Fruit fly (Drosophila melanogaster) Kc167 (cell line): ENCODE data around the gene mRpL16.

Experiments used
- Myc ChIP-seq: fragments of >200 bp; optimal IDR thresholded peaks from 2 replicates; lab custom pipeline; 2017; ENCODE audit warnings: missing external identifiers
- Sin3A ChIP-seq: fragments of >200 bp; optimal IDR thresholded peaks from 2 replicates; lab custom pipeline; 2018; ENCODE audit warnings: missing external identifiers
- h ChIP-seq: fragments of >200 bp; optimal IDR thresholded peaks from 3 replicates; lab custom pipeline; 2018; ENCODE audit warnings: missing external identifiers
- insv ChIP-seq: fragments of >200 bp; optimal IDR thresholded peaks from 3 replicates; lab custom pipeline; 2018; ENCODE audit warnings: missing external identifiers
- psq ChIP-seq: fragments of >200 bp; optimal IDR thresholded peaks from 2 replicates; lab custom pipeline; 2017; ENCODE audit warnings: missing external identifiers
- ttk ChIP-seq: sonication (Bioruptor generic); optimal IDR thresholded peaks from 2 replicates; lab custom pipeline; 2017; ENCODE audit warnings: missing external identifiers

The mRpL16 gene

DNA sequence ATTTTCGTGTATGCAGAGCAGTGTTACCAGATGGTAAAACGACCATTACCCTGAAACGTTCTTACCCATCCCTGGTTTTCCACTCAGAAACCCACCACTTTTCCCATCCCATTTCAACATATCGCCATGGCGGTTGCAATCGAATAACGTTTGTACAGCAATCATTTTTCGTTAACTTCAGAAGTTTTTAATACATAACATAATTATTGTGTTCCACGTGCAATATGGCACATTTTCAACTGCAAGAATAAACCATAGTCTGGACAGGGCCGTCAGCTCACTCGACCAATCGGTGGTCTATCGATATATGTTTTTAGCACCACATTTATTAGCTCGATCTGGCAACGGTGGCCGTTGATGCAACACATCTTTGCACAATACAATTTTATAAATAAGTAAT is at the start of gene mRpL16, which contains the start of gene trr:
Gene mRpL16, plus strand, starts transcription at position 331 of the 400 bp plus-strand sequence.
Gene trr, minus strand, starts transcription at position 25 of the 400 bp plus-strand sequence.
- no peak for TF ChIP-seq h (lab: Kevin White, UChicago)
- no peak for TF ChIP-seq ttk (lab: Kevin White, UChicago)
- TF ChIP-seq Myc (lab: Kevin White, UChicago), result no peak
- TF ChIP-seq psq (lab: Kevin White, UChicago), result no peak
- TF ChIP-seq Sin3A, result no peak
- no peak for TF ChIP-seq insv

DNA sequence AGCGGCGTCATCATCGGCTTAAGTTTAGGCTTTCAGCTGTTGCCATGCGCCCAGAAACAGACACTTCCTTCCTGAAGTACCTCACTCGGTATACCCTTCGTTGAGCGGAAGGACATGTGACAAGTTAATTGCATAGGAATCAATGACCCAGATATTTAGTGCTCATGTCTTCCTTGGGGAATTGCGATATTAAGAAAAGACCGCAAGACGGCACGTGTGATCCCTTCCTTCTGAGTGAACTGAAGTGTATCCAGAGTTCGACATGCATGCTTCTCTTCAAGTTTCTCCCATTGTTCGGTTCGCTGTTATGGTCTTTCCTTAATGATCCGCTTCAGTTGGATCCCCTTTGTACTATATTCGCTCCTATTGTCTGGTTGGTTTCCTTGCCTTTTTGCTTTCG is 49.5 kb upstream of the mRpL16 start:
- TF ChIP-seq Sin3A, result no peak
- no peak for TF ChIP-seq insv
- no peak for TF ChIP-seq h (lab: Kevin White, UChicago)
- no peak for TF ChIP-seq ttk (lab: Kevin White, UChicago)
- TF ChIP-seq psq (lab: Kevin White, UChicago), result no peak
- TF ChIP-seq Myc (lab: Kevin White, UChicago), result no peak

DNA sequence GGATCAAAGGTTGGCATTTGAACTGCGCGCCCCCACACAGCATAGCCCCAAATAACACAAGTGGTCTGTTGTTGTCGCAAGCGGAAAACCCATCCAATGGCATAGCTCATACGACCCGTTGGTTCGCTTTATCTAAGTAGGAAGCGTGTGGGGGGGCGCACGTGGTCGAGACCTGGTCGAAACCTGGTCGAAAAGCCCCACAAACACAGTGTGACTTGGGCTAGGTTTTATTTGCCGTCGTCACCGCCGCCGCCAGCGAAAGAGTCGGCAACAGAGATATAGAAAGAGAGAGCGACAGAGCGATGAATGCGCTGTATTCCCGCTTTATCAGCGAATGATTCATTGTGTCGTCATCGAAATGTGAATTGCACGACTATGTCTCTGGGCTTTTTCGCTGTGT is 47.2 kb upstream of the mRpL16 start:
- no peak for TF ChIP-seq psq (lab: Kevin White, UChicago)
- TF ChIP-seq insv, result no peak
- TF ChIP-seq Sin3A, result no peak
- no peak for TF ChIP-seq h (lab: Kevin White, UChicago)
- no peak for TF ChIP-seq ttk (lab: Kevin White, UChicago)
- TF ChIP-seq Myc (lab: Kevin White, UChicago), result no peak

DNA sequence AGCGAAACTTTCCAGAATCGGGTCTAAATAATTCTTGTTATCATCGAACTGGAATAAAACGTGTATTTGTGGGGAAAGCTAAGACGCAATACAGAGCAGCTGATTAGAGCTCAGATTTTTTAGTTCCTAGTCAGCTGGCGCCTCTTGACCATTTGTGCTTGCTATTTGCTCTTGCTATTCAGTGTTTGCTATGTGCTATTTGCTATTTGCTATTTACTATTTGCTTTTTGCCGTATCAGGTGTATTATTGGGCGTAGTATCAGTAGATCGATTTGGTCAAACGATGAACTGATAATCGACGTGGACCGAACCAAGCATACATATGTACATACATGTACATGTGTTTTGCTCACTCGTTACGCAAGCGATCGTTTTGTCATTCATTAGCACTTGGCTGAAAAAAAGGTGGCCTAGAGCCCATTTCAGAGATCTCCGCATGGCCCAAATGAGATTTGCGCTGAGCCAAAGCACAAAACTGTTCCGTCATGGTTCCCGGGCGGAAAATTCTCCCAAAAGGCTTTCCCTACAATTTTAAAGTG is 44.6 kb upstream of the mRpL16 start:
- TF ChIP-seq psq (lab: Kevin White, UChicago), result no peak
- no peak for TF ChIP-seq h (lab: Kevin White, UChicago)
- TF ChIP-seq insv, result no peak
- no peak for TF ChIP-seq ttk (lab: Kevin White, UChicago)
- no peak for TF ChIP-seq Myc (lab: Kevin White, UChicago)
- no peak for TF ChIP-seq Sin3A

DNA sequence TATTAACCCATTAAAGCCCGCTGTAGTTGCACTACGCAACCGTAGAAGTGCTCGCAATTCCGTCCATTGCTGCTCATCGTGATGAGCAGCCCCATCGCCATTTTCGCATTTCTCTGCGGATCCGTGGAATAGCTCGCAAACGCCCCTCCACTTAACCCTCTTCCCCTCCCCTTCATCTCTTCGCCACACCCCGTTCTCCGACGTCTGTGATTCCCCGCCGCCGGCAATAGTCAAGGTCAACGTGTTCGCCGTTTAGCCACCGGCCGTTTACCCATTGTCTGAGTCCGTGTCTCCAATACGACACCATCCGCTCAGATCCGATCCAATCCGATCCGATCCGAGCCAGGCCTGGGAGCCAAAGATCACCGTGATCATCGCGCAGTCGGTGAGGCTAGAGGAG is 43.7 kb upstream of the mRpL16 start:
- no peak for TF ChIP-seq ttk (lab: Kevin White, UChicago)
- TF ChIP-seq insv, result no peak
- no peak for TF ChIP-seq Myc (lab: Kevin White, UChicago)
- no peak for TF ChIP-seq h (lab: Kevin White, UChicago)
- TF ChIP-seq psq (lab: Kevin White, UChicago), result no peak
- no peak for TF ChIP-seq Sin3A

DNA sequence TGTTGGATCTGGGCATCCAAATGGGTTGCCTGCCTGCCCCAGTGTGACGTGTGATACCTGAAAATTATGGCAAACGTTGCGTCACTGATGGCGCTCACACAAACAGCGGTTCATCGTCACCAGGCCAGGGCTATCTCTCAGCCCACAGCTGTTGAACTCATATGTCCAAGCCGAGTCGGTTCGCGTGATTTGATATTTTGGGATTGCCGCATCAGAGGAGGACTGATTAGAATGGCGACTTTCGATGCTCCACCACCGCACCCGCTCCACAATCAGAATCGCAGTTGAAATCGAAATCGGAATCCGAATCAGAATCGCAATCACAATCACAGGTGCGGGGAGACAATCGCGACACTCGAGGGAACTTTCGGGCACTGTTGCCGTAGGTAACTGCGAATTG is 42.3 kb upstream of the mRpL16 start:
- TF ChIP-seq insv (no peak), Myc (lab: Kevin White, UChicago) (no peak), ttk (lab: Kevin White, UChicago) (no peak), Sin3A (no peak), h (lab: Kevin White, UChicago) (no peak), psq (lab: Kevin White, UChicago) (no peak)

DNA sequence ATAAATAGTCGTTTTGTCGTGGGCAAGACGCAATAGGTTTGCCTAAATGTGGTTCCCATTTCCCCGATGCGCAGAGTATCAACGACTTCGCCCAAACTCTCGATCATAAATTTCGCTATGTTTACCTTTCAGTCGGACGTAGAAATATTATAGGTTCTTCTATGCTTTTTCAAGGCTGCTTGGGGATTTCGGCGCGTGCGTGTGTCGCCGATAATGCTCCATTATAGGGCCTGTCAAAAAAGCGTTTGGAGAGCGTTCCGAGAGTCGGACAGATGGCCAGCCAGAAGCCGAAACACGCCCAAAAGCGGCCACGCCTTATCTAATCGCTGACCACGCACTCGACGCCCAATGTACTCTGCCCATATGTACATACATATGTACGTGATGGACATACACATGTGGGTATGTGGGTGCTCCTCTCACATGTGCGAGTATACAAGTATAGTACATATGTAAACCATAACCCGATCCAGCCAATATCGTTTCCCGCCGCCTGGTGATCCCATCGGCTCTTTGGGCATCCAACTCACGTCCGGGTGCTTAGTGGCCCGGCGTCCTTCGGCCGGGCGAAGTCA is 41.3 kb upstream of the mRpL16 start:
- TF ChIP-seq Myc (lab: Kevin White, UChicago) (no peak), ttk (lab: Kevin White, UChicago) (no peak), psq (lab: Kevin White, UChicago) (no peak), Sin3A (no peak), h (lab: Kevin White, UChicago) (no peak), insv (no peak)

DNA sequence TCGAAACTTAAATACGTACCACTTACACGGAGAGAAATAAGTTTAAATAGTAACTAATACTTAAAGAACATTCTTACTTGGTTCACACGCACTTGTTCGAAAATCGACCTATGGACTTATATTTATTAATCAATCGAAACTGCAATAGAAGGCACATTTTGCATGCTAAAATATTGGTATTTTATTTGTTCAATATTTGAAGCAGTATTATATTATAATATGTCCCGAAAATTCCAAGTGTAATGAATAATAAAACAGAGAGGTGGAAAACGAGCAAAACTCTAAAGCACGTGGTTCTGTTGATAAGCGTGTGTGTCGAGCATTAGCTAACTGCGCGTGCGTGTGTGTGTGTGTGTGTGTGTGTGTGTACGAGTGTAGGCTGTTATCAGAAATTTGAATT is 40.1 kb upstream of the mRpL16 start:
- TF ChIP-seq h (lab: Kevin White, UChicago) (no peak), psq (lab: Kevin White, UChicago) (no peak), Sin3A (no peak), ttk (lab: Kevin White, UChicago) (no peak), insv (no peak), Myc (lab: Kevin White, UChicago) (no peak)

DNA sequence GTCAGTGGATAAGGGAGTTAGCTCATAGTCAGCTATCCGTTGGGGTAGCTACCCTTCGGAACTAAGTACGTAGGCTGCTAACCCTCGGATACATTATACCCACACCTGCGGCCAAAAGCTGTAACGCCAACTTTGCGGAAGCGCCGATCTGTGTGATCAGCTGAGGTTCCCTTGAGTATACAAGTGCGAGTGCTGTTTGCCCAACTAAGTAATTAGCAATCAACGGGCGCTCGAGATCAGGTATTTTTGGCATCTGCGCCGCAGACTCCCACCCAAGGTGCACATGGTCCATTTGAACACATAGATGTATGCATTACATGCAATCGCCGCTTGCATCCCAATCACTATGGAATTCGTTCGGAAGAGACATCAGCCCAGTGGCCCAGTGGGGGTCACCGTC is 36.0 kb upstream of the mRpL16 start:
- TF ChIP-seq Myc (lab: Kevin White, UChicago) (no peak), psq (lab: Kevin White, UChicago) (no peak), ttk (lab: Kevin White, UChicago) (no peak), Sin3A (no peak), insv (no peak), h (lab: Kevin White, UChicago) (no peak)

DNA sequence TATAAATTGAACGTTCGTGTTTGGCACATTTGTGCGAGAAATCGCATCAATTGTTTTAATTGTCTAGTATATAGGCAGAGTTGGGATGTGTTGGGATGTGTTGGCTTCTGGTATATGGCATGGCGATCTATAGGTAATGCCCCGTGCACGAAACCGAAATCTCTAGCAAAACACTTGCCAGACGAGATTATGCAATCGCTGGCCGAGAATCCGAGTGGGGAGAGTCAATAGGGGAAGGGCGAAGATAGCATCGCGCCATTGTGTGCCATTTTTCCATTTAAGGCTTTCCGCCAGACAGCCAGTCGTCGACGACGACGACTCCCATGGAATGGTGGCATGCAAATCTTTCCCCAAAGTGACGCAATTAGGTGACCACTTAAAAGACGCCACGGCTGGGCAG is 35.2 kb upstream of the mRpL16 start:
- TF ChIP-seq h (lab: Kevin White, UChicago) (no peak), ttk (lab: Kevin White, UChicago) (no peak), insv (no peak), Sin3A (no peak), Myc (lab: Kevin White, UChicago) (no peak), psq (lab: Kevin White, UChicago) (no peak)

DNA sequence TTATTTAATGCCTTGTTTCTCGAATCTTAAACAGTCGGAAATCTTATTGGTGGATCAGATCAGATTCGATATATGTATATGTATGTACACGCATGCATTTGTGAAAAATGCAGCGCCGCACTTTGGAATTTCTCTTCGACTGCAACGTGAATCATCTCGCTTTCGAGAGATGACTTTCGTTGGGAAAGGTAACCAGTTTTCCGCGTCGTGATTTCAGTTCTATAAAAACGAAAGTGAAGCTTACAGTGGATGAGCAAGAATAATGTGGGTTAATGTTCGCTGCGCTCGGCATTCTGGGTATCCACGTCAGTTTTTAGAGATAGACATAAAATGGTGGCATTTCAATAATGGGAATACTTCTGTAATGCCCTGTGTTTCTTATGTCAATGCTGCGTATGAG is 33.5 kb upstream of the mRpL16 start:
- TF ChIP-seq insv (no peak), h (lab: Kevin White, UChicago) (no peak), Sin3A (no peak), psq (lab: Kevin White, UChicago) (no peak), Myc (lab: Kevin White, UChicago) (no peak), ttk (lab: Kevin White, UChicago) (no peak)

DNA sequence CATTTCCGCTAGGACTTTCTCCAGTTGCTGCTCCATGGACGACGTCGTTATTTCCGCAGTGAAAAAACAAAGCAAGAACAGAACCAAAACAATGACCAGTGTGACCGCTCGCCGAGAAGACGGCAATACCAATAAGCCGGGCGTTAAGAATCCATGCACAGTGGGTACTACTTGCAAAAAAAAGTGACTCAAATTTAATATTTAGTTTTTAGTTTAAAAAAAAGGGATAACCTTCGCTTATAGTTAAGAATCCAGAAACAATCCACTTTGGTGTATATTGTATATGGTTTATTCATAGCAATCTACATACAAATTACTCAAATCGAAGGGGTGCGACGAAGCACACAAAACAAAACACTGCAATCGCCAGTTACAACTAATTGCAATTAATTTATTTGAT is 31.2 kb upstream of the mRpL16 start, which contains the start of gene Lamtor5:
Gene Lamtor5, minus strand, starts transcription at position 105 of the 400 bp plus-strand sequence.
- no peak for TF ChIP-seq h (lab: Kevin White, UChicago)
- TF ChIP-seq insv, result no peak
- TF ChIP-seq Sin3A, result no peak
- no peak for TF ChIP-seq ttk (lab: Kevin White, UChicago)
- no peak for TF ChIP-seq Myc (lab: Kevin White, UChicago)
- TF ChIP-seq psq (lab: Kevin White, UChicago), result no peak
